Fruit fly (Drosophila melanogaster): Measurements from ENCODE around the gene grk.
A peak's percentile ranks its signal among the peaks of the same experiment; 100 is the strongest.

grk gene

dm6 chr2L:8471667-8472066 is 38.3 kb upstream of the grk start (continued):
- TF ChIP-seq fu2 (GFP tag; optimal IDR thresholded peaks at IDR 0.05) (no peak), HLH54F (GFP tag; optimal IDR thresholded peaks at IDR 0.05) (no peak), knrl (GFP tag; IDR thresholded peaks at IDR 0.05; ENCODE audit: partially characterized antibody) (no peak), twi (tag; optimal IDR thresholded peaks at IDR 0.05) (no peak), Atf6 (GFP tag; IDR thresholded peaks at IDR 0.05) (no peak), Fer1 (GFP tag; optimal IDR thresholded peaks at IDR 0.05) (no peak), rib (GFP tag; IDR thresholded peaks at IDR 0.05) (no peak), CG2129 (GFP tag; IDR thresholded peaks at IDR 0.05; ENCODE audit: partially characterized antibody) (no peak), lola (GFP tag; optimal IDR thresholded peaks at IDR 0.05) (peak in 1 of 3 experiments; percentile 74), prd (optimal IDR thresholded peaks at IDR 0.05) (no peak), prd (GFP tag; IDR thresholded peaks at IDR 0.05) (peak; percentile 61; the same call in 2 of the 3 replicates), CG9727 (GFP tag; optimal IDR thresholded peaks at IDR 0.05) (peak; percentile 60), pan (optimal IDR thresholded peaks at IDR 0.05) (no peak), pan (GFP tag; optimal IDR thresholded peaks at IDR 0.05 in 1 of 2, IDR thresholded peaks at IDR 0.05 in 1 of 2) (peak in 1 of 2 experiments; percentile 34), sc (optimal IDR thresholded peaks at IDR 0.05) (no peak), sc (GFP tag; optimal IDR thresholded peaks at IDR 0.05) (peak; percentile 27), tio (GFP tag; optimal IDR thresholded peaks at IDR 0.05) (peak; percentile 14), H2.0 (GFP tag; IDR thresholded peaks at IDR 0.05) (no peak), Hmr (GFP tag; optimal IDR thresholded peaks at IDR 0.05) (no peak), CG8478 (optimal IDR thresholded peaks at IDR 0.05) (no peak), Sox100B (GFP tag; optimal IDR thresholded peaks at IDR 0.05) (peak; percentile 42), Asciz (GFP tag; optimal IDR thresholded peaks at IDR 0.05) (no peak), NfI (GFP tag; optimal IDR thresholded peaks at IDR 0.05) (no peak), CG12659 (GFP tag; optimal IDR thresholded peaks at IDR 0.05) (no peak), tx (GFP tag; optimal IDR thresholded peaks at IDR 0.05) (no peak), CG10267 (tag; optimal IDR thresholded peaks at IDR 0.05) (peak; percentile 41), sob (GFP tag; IDR thresholded peaks at IDR 0.05) (no peak), CG10431 (GFP tag; optimal IDR thresholded peaks at IDR 0.05) (no peak), gem (tag; optimal IDR thresholded peaks at IDR 0.05) (peak; percentile 67), Lim3 (GFP tag; IDR thresholded peaks at IDR 0.05) (no peak), phol (tag; optimal IDR thresholded peaks at IDR 0.05) (peak; percentile 71), lilli (GFP tag; optimal IDR thresholded peaks at IDR 0.05) (no peak), Abd-B (GFP tag; optimal IDR thresholded peaks at IDR 0.05) (no peak), Hey (tag; optimal IDR thresholded peaks at IDR 0.05) (no peak), unpg (GFP tag; optimal IDR thresholded peaks at IDR 0.05) (peak; percentile 32), CG31441 (GFP tag; IDR thresholded peaks at IDR 0.05) (peak; percentile 45; the same call in 1 of the 2 replicates), croc (GFP tag; conservative IDR thresholded peaks at IDR 0.05) (no peak), CG11398 (GFP tag; optimal IDR thresholded peaks at IDR 0.05) (no peak), Rfx (GFP tag; IDR thresholded peaks at IDR 0.05) (no peak), MBD-R2 (GFP tag; IDR thresholded peaks at IDR 0.05) (no peak), CG18011 (GFP tag; optimal IDR thresholded peaks at IDR 0.05) (no peak), CG10209 (GFP tag; optimal IDR thresholded peaks at IDR 0.05) (peak; percentile 19), fd3F (GFP tag; optimal IDR thresholded peaks at IDR 0.05) (no peak), PHDP (tag; optimal IDR thresholded peaks at IDR 0.05) (peak; percentile 15), CG9797 (GFP tag; optimal IDR thresholded peaks at IDR 0.05) (no peak), gro (GFP tag; optimal IDR thresholded peaks at IDR 0.05) (no peak), ap (GFP tag; IDR thresholded peaks at IDR 0.05) (no peak), klu (GFP tag; IDR thresholded peaks at IDR 0.05) (no peak), gcm2 (GFP tag; optimal IDR thresholded peaks at IDR 0.05) (no peak), H15 (GFP tag; IDR thresholded peaks at IDR 0.05) (no peak), CG2678 (tag; optimal IDR thresholded peaks at IDR 0.05) (peak; percentile 42), bbx (GFP tag; IDR thresholded peaks at IDR 0.05; ENCODE audit: partially characterized antibody) (no peak)

Data from whole organism, embryonic.